Fruit fly (Drosophila melanogaster) Kc167 (cell line): Measurements from ENCODE around the gene CG12945.

ENCODE experiments used
- Myc ChIP-seq: fragments of >200 bp; optimal IDR thresholded peaks from 2 replicates; lab custom pipeline; 2017; ENCODE audit warnings: missing external identifiers
- insv ChIP-seq: fragments of >200 bp; optimal IDR thresholded peaks from 3 replicates; lab custom pipeline; 2018; ENCODE audit warnings: missing external identifiers
- psq ChIP-seq: fragments of >200 bp; optimal IDR thresholded peaks from 2 replicates; lab custom pipeline; 2017; ENCODE audit warnings: missing external identifiers
- ttk ChIP-seq: sonication (Bioruptor generic); optimal IDR thresholded peaks from 2 replicates; lab custom pipeline; 2017; ENCODE audit warnings: missing external identifiers

dm6 chr3R:9791177-9791806 lies at the start of gene CG12945, which contains the start of gene CG8507:
- TF ChIP-seq ttk: no peak
- TF ChIP-seq insv (lab: Kevin White, UChicago): no peak
- no peak for TF ChIP-seq psq (lab: Kevin White, UChicago)
- TF ChIP-seq Myc (lab: Kevin White, UChicago): no peak
